Fruit fly (Drosophila melanogaster): ENCODE data around the gene CG42852.

CG42852 gene

dm6 chr3L:16752402-16753096 lies 2.7 kb upstream of the CG42852 start (continued):
- TF ChIP-seq CG8632 (GFP tag; optimal IDR thresholded peaks at IDR 0.05), result peak; percentile 43
- no peak for TF ChIP-seq Sox15 (GFP tag; optimal IDR thresholded peaks at IDR 0.05)
- peak; percentile 60 for TF ChIP-seq CG1621 (tag; optimal IDR thresholded peaks at IDR 0.05)
- peak; percentile 67 for TF ChIP-seq CG16779 (tag; optimal IDR thresholded peaks at IDR 0.05)
- TF ChIP-seq topi (GFP tag; optimal IDR thresholded peaks at IDR 0.05), result peak; percentile 51
- peak; percentile 27 for TF ChIP-seq CG11902 (GFP tag; optimal IDR thresholded peaks at IDR 0.05)
- TF ChIP-seq CG11762 (GFP tag; optimal IDR thresholded peaks at IDR 0.05; ENCODE audit: insufficient read depth), result peak; percentile 63
- peak; percentile 18 for TF ChIP-seq Smox (GFP tag; optimal IDR thresholded peaks at IDR 0.05)
- peak; percentile 84 for TF ChIP-seq CG3919 (GFP tag; optimal IDR thresholded peaks at IDR 0.05)
- TF ChIP-seq OdsH (GFP tag; optimal IDR thresholded peaks at IDR 0.05), result peak; percentile 66
- peak; percentile 80 for TF ChIP-seq CG6276 (GFP tag; optimal IDR thresholded peaks at IDR 0.05)
- TF ChIP-seq Hr4 (GFP tag; optimal IDR thresholded peaks at IDR 0.05), result peak; percentile 70
- TF ChIP-seq Met (GFP tag; optimal IDR thresholded peaks at IDR 0.05), result peak; percentile 35
- peak; percentile 34 for TF ChIP-seq lz (GFP tag; optimal IDR thresholded peaks at IDR 0.05)
- peak; percentile 34 to 64 for TF ChIP-seq ss (GFP tag; optimal IDR thresholded peaks at IDR 0.05)
- TF ChIP-seq Hr38 (GFP tag; optimal IDR thresholded peaks at IDR 0.05), result no peak
- TF ChIP-seq esn (GFP tag; optimal IDR thresholded peaks at IDR 0.05), result peak; percentile 36
- peak; percentile 50 for TF ChIP-seq CG4318 (GFP tag; optimal IDR thresholded peaks at IDR 0.05)
- TF ChIP-seq CG6792 (GFP tag; optimal IDR thresholded peaks at IDR 0.05), result peak; percentile 56
- peak; percentile 65 for TF ChIP-seq CG10669 (GFP tag; optimal IDR thresholded peaks at IDR 0.05)
- peak; percentile 63 for TF ChIP-seq pdm3 (GFP tag; optimal IDR thresholded peaks at IDR 0.05)
- TF ChIP-seq net (GFP tag; optimal IDR thresholded peaks at IDR 0.05), result peak; percentile 57
- peak; percentile 81 for TF ChIP-seq CG10631 (GFP tag; optimal IDR thresholded peaks at IDR 0.05)
- peak; percentile 38 for TF ChIP-seq CG34406 (GFP tag; optimal IDR thresholded peaks at IDR 0.05)
- peak; percentile 57 for TF ChIP-seq fd59A (GFP tag; optimal IDR thresholded peaks at IDR 0.05)

- TF ChIP-seq Sox15 (GFP tag; optimal IDR thresholded peaks at IDR 0.05) (peak; percentile 61), CG10631 (GFP tag; optimal IDR thresholded peaks at IDR 0.05) (peak; percentile 82), Ets21C (GFP tag; optimal IDR thresholded peaks at IDR 0.05) (peak; percentile 53), Smox (GFP tag; optimal IDR thresholded peaks at IDR 0.05) (peak; percentile 63), ss (GFP tag; optimal IDR thresholded peaks at IDR 0.05) (peak; percentile 93 to 96), Sox14 (GFP tag; optimal IDR thresholded peaks at IDR 0.05) (peak; percentile 79), fd85E (GFP tag; optimal IDR thresholded peaks at IDR 0.05) (peak; percentile 47), eg (GFP tag; IDR thresholded peaks at IDR 0.05) (peak; percentile 83), CG11294 (GFP tag; IDR thresholded peaks at IDR 0.05) (peak; percentile 46), CG7368 (GFP tag; optimal IDR thresholded peaks at IDR 0.05) (peak; percentile 68), achi (GFP tag; optimal IDR thresholded peaks at IDR 0.05) (peak; percentile 79), Ets96B (tag; optimal IDR thresholded peaks at IDR 0.05) (peak; percentile 81), cyc (GFP tag; optimal IDR thresholded peaks at IDR 0.05) (peak; percentile 80), Lpt (GFP tag; optimal IDR thresholded peaks at IDR 0.05) (peak; percentile 88), CG6808 (GFP tag; optimal IDR thresholded peaks at IDR 0.05) (peak; percentile 94), acj6 (GFP tag; optimal IDR thresholded peaks at IDR 0.05) (peak; percentile 73), net (GFP tag; optimal IDR thresholded peaks at IDR 0.05) (peak; percentile 63), topi (GFP tag; optimal IDR thresholded peaks at IDR 0.05) (peak; percentile 82), CG11902 (GFP tag; optimal IDR thresholded peaks at IDR 0.05) (peak; percentile 70), CG1621 (tag; optimal IDR thresholded peaks at IDR 0.05) (peak; percentile 86), lz (GFP tag; optimal IDR thresholded peaks at IDR 0.05) (peak; percentile 73), pdm3 (GFP tag; optimal IDR thresholded peaks at IDR 0.05) (peak; percentile 82), CG6163 (GFP tag; IDR thresholded peaks at IDR 0.05) (peak; percentile 93), Met (GFP tag; optimal IDR thresholded peaks at IDR 0.05) (peak; percentile 75), CG11762 (GFP tag; optimal IDR thresholded peaks at IDR 0.05; ENCODE audit: insufficient read depth) (peak; percentile 74), CG6854 (GFP tag; optimal IDR thresholded peaks at IDR 0.05) (no peak), CG3919 (GFP tag; optimal IDR thresholded peaks at IDR 0.05) (peak; percentile 84), CG16779 (tag; optimal IDR thresholded peaks at IDR 0.05) (peak; percentile 70), CG8119 (GFP tag; IDR thresholded peaks at IDR 0.05) (peak; percentile 86), Eip93F (GFP tag; optimal IDR thresholded peaks at IDR 0.05) (peak; percentile 17), Hr38 (GFP tag; optimal IDR thresholded peaks at IDR 0.05) (no peak), Eip75B (GFP tag; optimal IDR thresholded peaks at IDR 0.05) (peak; percentile 91), CG6792 (GFP tag; optimal IDR thresholded peaks at IDR 0.05) (peak; percentile 85), CG8319 (GFP tag; optimal IDR thresholded peaks at IDR 0.05) (peak; percentile 47), CG10669 (GFP tag; optimal IDR thresholded peaks at IDR 0.05) (peak; percentile 85), dsx (GFP tag; optimal IDR thresholded peaks at IDR 0.05; ENCODE audit: poor library complexity, severe bottlenecking) (peak; percentile 86), CG9139 (GFP tag; optimal IDR thresholded peaks at IDR 0.05) (peak; percentile 89), CG8632 (GFP tag; optimal IDR thresholded peaks at IDR 0.05) (peak; percentile 75)
Measured at dm6 chr3L:16758504-16759109, 3.3 kb downstream of the CG42852 start.
